Worm (Caenorhabditis elegans): Measurements from ENCODE around the gene rcat-1.

DNA sequence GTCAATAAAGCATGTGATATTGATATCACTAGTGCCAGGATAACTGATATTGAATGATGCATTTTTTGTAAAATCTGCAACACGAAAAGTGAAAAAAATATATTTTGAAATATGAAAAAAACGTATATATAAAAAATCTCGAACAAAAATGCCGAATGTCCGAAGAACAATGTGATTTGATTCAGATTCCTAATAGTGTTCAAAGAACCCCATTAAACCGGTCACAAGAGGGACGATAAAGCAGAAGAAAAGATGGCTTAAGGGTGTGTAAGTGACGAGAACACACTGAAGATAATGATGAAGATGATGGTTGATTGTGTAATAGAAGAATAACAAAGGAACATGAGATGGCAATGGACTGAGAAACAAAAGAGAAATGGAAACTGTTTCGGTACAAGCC, 32.8 kb upstream of the rcat-1 start, which contains the start of gene T21D12.14:
- TF ChIP-seq jun-1 (tag; optimal IDR thresholded peaks at IDR 0.05) (no peak), fkh-10 (GFP tag; optimal IDR thresholded peaks at IDR 0.05) (no peak), ama-1 (optimal IDR thresholded peaks at IDR 0.05) (no peak), egl-5 (tag; optimal IDR thresholded peaks at IDR 0.05) (no peak), ZK546.5 (tag; optimal IDR thresholded peaks at IDR 0.05) (no peak)
